Worm (Caenorhabditis elegans) whole organism, mixed stage, embryonic: ENCODE data around the gene C15B12.1.

Source experiments
- M03D4.4 ChIP-seq: sonication (generic microtip); optimal IDR thresholded peaks from 2 replicates; lab custom pipeline; 2017; ENCODE audit warnings: mild to moderate bottlenecking, missing genetic modification characterization, missing compliant biosample characterization
- bed-3 ChIP-seq: fragments of 200-800 bp; sonication (Bioruptor generic); optimal IDR thresholded peaks from 3 replicates; lab custom pipeline; 2018; ENCODE audit warnings: mild to moderate bottlenecking, missing genetic modification characterization, moderate library complexity, missing compliant biosample characterization
- blmp-1 ChIP-seq: fragments of 150-350 bp; optimal IDR thresholded peaks from 2 replicates; lab custom pipeline; 2014; ENCODE audit warnings: missing biosample characterization, missing genetic modification characterization
- ceh-39 ChIP-seq: fragments of 150-350 bp; optimal IDR thresholded peaks from 2 replicates; lab custom pipeline; 2014; ENCODE audit warnings: missing biosample characterization, missing genetic modification characterization
- ceh-43 ChIP-seq: fragments of 200-800 bp; sonication (Bioruptor generic); optimal IDR thresholded peaks from 2 replicates; lab custom pipeline; 2018; ENCODE audit warnings: mild to moderate bottlenecking, missing genetic modification characterization, moderate library complexity, missing compliant biosample characterization
- ceh-83 ChIP-seq: fragments of 200-800 bp; sonication (Bioruptor generic); optimal IDR thresholded peaks from 2 replicates; lab custom pipeline; 2018; ENCODE audit warnings: mild to moderate bottlenecking, missing genetic modification characterization, missing compliant biosample characterization
- ces-1 ChIP-seq: fragments of 150-350 bp; optimal IDR thresholded peaks from 2 replicates; lab custom pipeline; 2014; ENCODE audit warnings: missing biosample characterization, missing genetic modification reagents, missing genetic modification characterization
- cnd-1 ChIP-seq: fragments of 200-800 bp; sonication (Bioruptor generic); optimal IDR thresholded peaks from 2 replicates; lab custom pipeline; 2018; ENCODE audit warnings: mild to moderate bottlenecking, missing genetic modification characterization, missing compliant biosample characterization
- drap-1 ChIP-seq: fragments of 200-800 bp; sonication (Bioruptor generic); optimal IDR thresholded peaks from 3 replicates; lab custom pipeline; 2018; ENCODE audit warnings: mild to moderate bottlenecking, missing genetic modification characterization, missing compliant biosample characterization
- elt-1 ChIP-seq: sonication (generic microtip); optimal IDR thresholded peaks from 2 replicates; lab custom pipeline; 2017; ENCODE audit warnings: missing genetic modification characterization, mild to moderate bottlenecking, missing compliant biosample characterization, antibody characterized with exemption, moderate library complexity, borderline replicate concordance; ENCODE audit not compliant: insufficient read depth
- elt-3 ChIP-seq: fragments of 150-350 bp; optimal IDR thresholded peaks from 2 replicates; lab custom pipeline; 2014; ENCODE audit warnings: missing biosample characterization, missing genetic modification characterization
- flh-1 ChIP-seq: fragments of 200-800 bp; sonication (Bioruptor generic); optimal IDR thresholded peaks from 2 replicates; lab custom pipeline; 2018; ENCODE audit warnings: mild to moderate bottlenecking, missing genetic modification characterization, moderate library complexity, missing compliant biosample characterization
- ham-2 ChIP-seq: fragments of 200-800 bp; sonication (Bioruptor generic); optimal IDR thresholded peaks from 2 replicates; lab custom pipeline; 2018; ENCODE audit warnings: mild to moderate bottlenecking, missing genetic modification characterization, missing compliant biosample characterization
- hlh-1 ChIP-seq: fragments of 150-350 bp; optimal IDR thresholded peaks from 2 replicates; lab custom pipeline; 2014; ENCODE audit warnings: missing biosample characterization, missing genetic modification reagents, missing genetic modification characterization
- lin-13 ChIP-seq: fragments of 150-350 bp; optimal IDR thresholded peaks from 2 replicates; lab custom pipeline; 2014; ENCODE audit warnings: missing biosample characterization, missing genetic modification characterization
- lin-32 ChIP-seq: fragments of 200-800 bp; sonication (Bioruptor generic); optimal IDR thresholded peaks from 2 replicates; lab custom pipeline; 2018; ENCODE audit warnings: mild to moderate bottlenecking, missing genetic modification characterization, missing compliant biosample characterization
- lsy-2 ChIP-seq: fragments of 150-350 bp; optimal IDR thresholded peaks from 2 replicates; lab custom pipeline; 2014; ENCODE audit warnings: missing biosample characterization, missing genetic modification characterization
- mab-5 ChIP-seq: fragments of 150-350 bp; optimal IDR thresholded peaks from 2 replicates; lab custom pipeline; 2014; ENCODE audit warnings: missing biosample characterization, missing genetic modification characterization
- mep-1 ChIP-seq: fragments of 150-350 bp; optimal IDR thresholded peaks from 2 replicates; lab custom pipeline; 2017; ENCODE audit warnings: missing biosample characterization, missing genetic modification reagents, missing genetic modification characterization, inconsistent platforms
- mls-2 ChIP-seq: sonication (generic microtip); optimal IDR thresholded peaks from 2 replicates; lab custom pipeline; 2016; ENCODE audit warnings: mild to moderate bottlenecking, missing genetic modification characterization, moderate library complexity, missing compliant biosample characterization
- nhr-12 ChIP-seq: fragments of 150-350 bp; optimal IDR thresholded peaks from 2 replicates; lab custom pipeline; 2014; ENCODE audit warnings: missing biosample characterization, missing genetic modification characterization
- nhr-2 ChIP-seq: fragments of 150-350 bp; optimal IDR thresholded peaks from 2 replicates; lab custom pipeline; 2014; ENCODE audit warnings: missing biosample characterization, missing genetic modification characterization
- nhr-237 ChIP-seq: fragments of 150-350 bp; optimal IDR thresholded peaks from 2 replicates; lab custom pipeline; 2014; ENCODE audit warnings: missing biosample characterization, missing genetic modification characterization
- nhr-76 ChIP-seq: sonication (generic microtip); optimal IDR thresholded peaks from 2 replicates; lab custom pipeline; 2017; ENCODE audit warnings: missing biosample characterization, missing genetic modification characterization
- pha-4 ChIP-seq: fragments of 150-350 bp; optimal IDR thresholded peaks from 2 replicates; lab custom pipeline; 2018; ENCODE audit warnings: missing biosample characterization, missing genetic modification reagents, missing genetic modification characterization
- sem-2 ChIP-seq: fragments of 200-800 bp; sonication (Bioruptor generic); optimal IDR thresholded peaks from 2 replicates; lab custom pipeline; 2018; ENCODE audit warnings: mild to moderate bottlenecking, missing genetic modification characterization, missing compliant biosample characterization
- snpc-4 ChIP-seq: fragments of 150-350 bp; optimal IDR thresholded peaks from 2 replicates; lab custom pipeline; 2014; ENCODE audit warnings: missing biosample characterization, missing genetic modification characterization
- sptf-1 ChIP-seq: sonication (generic microtip); optimal IDR thresholded peaks from 2 replicates; lab custom pipeline; 2017; ENCODE audit warnings: mild to moderate bottlenecking, missing genetic modification characterization, moderate library complexity, missing compliant biosample characterization
- tbx-8 ChIP-seq: fragments of 200-800 bp; sonication (Bioruptor generic); optimal IDR thresholded peaks from 2 replicates; lab custom pipeline; 2018; ENCODE audit warnings: mild to moderate bottlenecking, missing genetic modification characterization, moderate library complexity, missing compliant biosample characterization
- unc-120 ChIP-seq: sonication (generic microtip); optimal IDR thresholded peaks from 2 replicates; lab custom pipeline; 2017; ENCODE audit warnings: missing genetic modification characterization, missing compliant biosample characterization; ENCODE audit not compliant: poor library complexity, severe bottlenecking
- unc-39 ChIP-seq: fragments of 150-350 bp; optimal IDR thresholded peaks from 2 replicates; lab custom pipeline; 2014; ENCODE audit warnings: missing biosample characterization, missing genetic modification characterization
- unc-62 ChIP-seq: fragments of 150-350 bp; optimal IDR thresholded peaks from 2 replicates; lab custom pipeline; 2014; ENCODE audit warnings: missing biosample characterization, missing genetic modification reagents, missing genetic modification characterization
- zip-8 ChIP-seq: fragments of 150-350 bp; optimal IDR thresholded peaks from 2 replicates; lab custom pipeline; 2014; ENCODE audit warnings: missing biosample characterization, missing genetic modification characterization
- ztf-11 ChIP-seq: fragments of 150-350 bp; optimal IDR thresholded peaks from 2 replicates; lab custom pipeline; 2014; ENCODE audit warnings: missing biosample characterization, missing genetic modification characterization

Gene C15B12.1

ce11 chrX:6458001-6458400 is 18.6 kb upstream of the C15B12.1 start:
- TF ChIP-seq mls-2 (tag; lab: Kevin White, UChicago) (no peak), ceh-39 (no peak), zip-8 (tag; lab: Kevin White, UChicago) (no peak), lsy-2 (no peak), snpc-4 (no peak), drap-1 (GFP tag; lab: Kevin White, UChicago) (no peak), nhr-76 (tag; lab: Kevin White, UChicago) (no peak), nhr-2 (tag; lab: Kevin White, UChicago) (no peak), cnd-1 (tag; lab: Kevin White, UChicago) (no peak), ces-1 (no peak), blmp-1 (tag; lab: Kevin White, UChicago) (no peak), sem-2 (GFP tag; lab: Kevin White, UChicago) (no peak), mab-5 (tag; lab: Kevin White, UChicago) (no peak), pha-4 (tag; lab: Kevin White, UChicago) (no peak), ceh-43 (GFP tag; lab: Kevin White, UChicago) (no peak), ztf-11 (tag; lab: Kevin White, UChicago) (no peak), sptf-1 (tag; lab: Kevin White, UChicago) (no peak), lin-13 (tag; lab: Kevin White, UChicago) (no peak)

- TF ChIP-seq nhr-76 (tag; lab: Kevin White, UChicago) (no peak), elt-1 (no peak), lin-32 (no peak), mep-1 (tag; lab: Kevin White, UChicago) (no peak), ces-1 (no peak), blmp-1 (tag; lab: Kevin White, UChicago) (no peak), snpc-4 (no peak), unc-62 (no peak), lin-13 (tag; lab: Kevin White, UChicago) (no peak), nhr-2 (tag; lab: Kevin White, UChicago) (no peak), hlh-1 (tag; lab: Kevin White, UChicago) (no peak), sptf-1 (tag; lab: Kevin White, UChicago) (no peak), sem-2 (GFP tag; lab: Kevin White, UChicago) (no peak), mab-5 (tag; lab: Kevin White, UChicago) (no peak), bed-3 (no peak), drap-1 (GFP tag; lab: Kevin White, UChicago) (no peak), tbx-8 (GFP tag; lab: Kevin White, UChicago) (no peak)
- TF ChIP-seq, all 35 proteins: peak for 0
These were observed 18.1 kb upstream of the C15B12.1 start for ce11 chrX:6458467-6458866.

DNA sequence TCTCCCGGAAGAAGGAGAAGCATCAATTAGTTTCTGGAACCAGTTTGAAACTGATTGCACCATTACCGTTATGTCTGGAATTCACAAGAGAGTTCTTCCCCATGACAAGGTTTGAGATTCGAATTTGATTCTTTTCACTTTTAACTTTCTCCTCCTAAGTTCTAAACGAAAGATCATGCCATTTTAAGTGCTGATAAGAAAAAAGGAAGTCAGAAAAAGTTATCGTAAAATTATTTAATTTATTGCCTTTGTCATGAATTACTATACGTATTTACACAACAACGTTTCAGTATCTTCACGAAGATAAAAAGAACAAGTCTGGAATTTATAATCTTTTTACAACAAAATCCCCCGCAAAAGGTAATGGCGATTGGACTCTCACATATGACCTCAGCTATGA is 16.5 kb upstream of the C15B12.1 start:
- TF ChIP-seq ceh-43 (GFP tag; lab: Kevin White, UChicago) (no peak), ceh-39 (no peak), unc-120 (tag; lab: Kevin White, UChicago) (no peak), nhr-237 (tag; lab: Kevin White, UChicago) (no peak), ceh-83 (no peak), zip-8 (tag; lab: Kevin White, UChicago) (no peak), flh-1 (no peak), bed-3 (no peak), elt-3 (tag; lab: Kevin White, UChicago) (no peak), hlh-1 (tag; lab: Kevin White, UChicago) (no peak), nhr-76 (tag; lab: Kevin White, UChicago) (no peak), unc-39 (tag; lab: Kevin White, UChicago) (no peak), drap-1 (GFP tag; lab: Kevin White, UChicago) (no peak), ham-2 (GFP tag; lab: Kevin White, UChicago) (no peak), tbx-8 (GFP tag; lab: Kevin White, UChicago) (no peak), mls-2 (tag; lab: Kevin White, UChicago) (no peak), nhr-12 (tag; lab: Kevin White, UChicago) (no peak), pha-4 (tag; lab: Kevin White, UChicago) (no peak)

DNA sequence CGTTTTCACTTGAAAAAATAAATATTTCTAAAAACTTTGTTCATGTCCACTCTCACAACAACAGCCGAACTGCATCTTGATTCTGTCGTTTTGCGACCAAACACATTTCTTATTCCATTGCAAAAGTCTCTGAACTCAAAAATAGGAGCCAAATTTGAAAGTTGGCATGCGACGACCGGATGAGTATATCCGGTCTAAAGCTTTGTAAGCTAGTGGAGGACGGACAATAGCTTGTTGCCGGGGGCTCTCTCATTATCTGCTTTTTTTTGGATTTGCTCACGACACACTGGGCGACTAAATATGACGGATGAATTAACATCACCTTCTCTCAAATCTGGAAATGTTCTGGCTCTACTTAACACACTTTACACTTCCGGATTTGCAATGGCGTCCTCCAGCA is 14.9 kb upstream of the C15B12.1 start, which contains the start of gene K04E7.1:
K04E7.1 (plus strand) TSS at position 301 of the 400 bp plus-strand sequence.
- no peak for TF ChIP-seq zip-8 (tag; lab: Kevin White, UChicago)
- TF ChIP-seq M03D4.4 (tag; lab: Kevin White, UChicago), result no peak
- TF ChIP-seq ceh-83, result no peak
- TF ChIP-seq ceh-39, result no peak
- no peak for TF ChIP-seq blmp-1 (tag; lab: Kevin White, UChicago)
- TF ChIP-seq hlh-1 (tag; lab: Kevin White, UChicago), result no peak
- no peak for TF ChIP-seq sem-2 (GFP tag; lab: Kevin White, UChicago)
- no peak for TF ChIP-seq mab-5 (tag; lab: Kevin White, UChicago)
- TF ChIP-seq ztf-11 (tag; lab: Kevin White, UChicago), result no peak
- TF ChIP-seq lin-13 (tag; lab: Kevin White, UChicago), result no peak
- TF ChIP-seq bed-3, result no peak
- no peak for TF ChIP-seq pha-4 (tag; lab: Kevin White, UChicago)
- TF ChIP-seq nhr-237 (tag; lab: Kevin White, UChicago), result no peak
- no peak for TF ChIP-seq ces-1
- no peak for TF ChIP-seq nhr-76 (tag; lab: Kevin White, UChicago)
- no peak for TF ChIP-seq ham-2 (GFP tag; lab: Kevin White, UChicago)
- TF ChIP-seq unc-62, result no peak
- no peak for TF ChIP-seq sptf-1 (tag; lab: Kevin White, UChicago)
- TF ChIP-seq mls-2 (tag; lab: Kevin White, UChicago), result no peak
